Fruit fly (Drosophila melanogaster) whole organism, embryonic: Measurements from ENCODE around the gene Ets97D.

Experiments used
- ATbp ChIP-seq: fragments of 200-800 bp; sonication (Bioruptor generic); optimal IDR thresholded peaks from 2 replicates; lab custom pipeline; 2017; ENCODE audit warnings: missing biosample characterization, mild to moderate bottlenecking, missing genetic modification characterization, missing genetic modification reagents
- Asciz ChIP-seq: fragments of 200-800 bp; sonication (Bioruptor generic); optimal IDR thresholded peaks from 2 replicates; lab custom pipeline; 2017; ENCODE audit warnings: missing biosample characterization, mild to moderate bottlenecking, missing genetic modification characterization, missing genetic modification reagents
- CG10209 ChIP-seq: fragments of 200-800 bp; sonication (Bioruptor generic); optimal IDR thresholded peaks from 3 replicates; lab custom pipeline; 2017; ENCODE audit warnings: missing biosample characterization, mild to moderate bottlenecking, missing genetic modification characterization, missing genetic modification reagents
- CG10654 ChIP-seq: fragments of 200-800 bp; sonication (Bioruptor generic); optimal IDR thresholded peaks from 2 replicates; lab custom pipeline; 2016; ENCODE audit warnings: missing biosample characterization, missing genetic modification characterization
- CG11093 ChIP-seq: fragments of 200-800 bp; sonication (Bioruptor generic); IDR thresholded peaks from 3 replicates; pipeline ENCODE4 v1.3.6; 2022; ENCODE audit warnings: missing biosample characterization, missing genetic modification characterization
- CG11695 ChIP-seq: fragments of 200-800 bp; sonication (Bioruptor generic); IDR thresholded peaks from 3 replicates; pipeline ENCODE4 v1.3.6; 2022; ENCODE audit warnings: missing biosample characterization, missing genetic modification characterization
- CG12071 ChIP-seq: fragments of 200-800 bp; sonication (Bioruptor generic); optimal IDR thresholded peaks from 3 replicates; lab custom pipeline; 2018; ENCODE audit warnings: missing biosample characterization, mild to moderate bottlenecking, missing genetic modification characterization
- CG12769 ChIP-seq: fragments of 200-800 bp; sonication (Bioruptor generic); optimal IDR thresholded peaks from 2 replicates; lab custom pipeline; 2019; ENCODE audit warnings: missing biosample characterization, mild to moderate bottlenecking, missing genetic modification characterization, moderate library complexity
- CG12942 ChIP-seq: fragments of 200-800 bp; sonication (Bioruptor generic); optimal IDR thresholded peaks from 3 replicates; lab custom pipeline; 2016; ENCODE audit warnings: missing biosample characterization, missing genetic modification characterization
- CG1529 ChIP-seq: fragments of 200-800 bp; sonication (Bioruptor generic); optimal IDR thresholded peaks from 3 replicates; lab custom pipeline; 2018; ENCODE audit warnings: missing biosample characterization, missing genetic modification characterization
- CG17385 ChIP-seq: fragments of 200-800 bp; sonication (Bioruptor generic); optimal IDR thresholded peaks from 3 replicates; lab custom pipeline; 2018; ENCODE audit warnings: missing biosample characterization, mild to moderate bottlenecking, missing genetic modification characterization
- CG17612 ChIP-seq: fragments of 200-800 bp; sonication (Bioruptor generic); IDR thresholded peaks from 2 replicates; pipeline ENCODE4 v1.3.6; 2022; ENCODE audit warnings: missing biosample characterization, missing genetic modification characterization
- CG2120 ChIP-seq: fragments of 200-800 bp; sonication (Bioruptor generic); optimal IDR thresholded peaks from 3 replicates; lab custom pipeline; 2016; ENCODE audit warnings: missing biosample characterization, missing genetic modification characterization
- CG31388 ChIP-seq: fragments of 200-800 bp; sonication (Bioruptor generic); optimal IDR thresholded peaks from 2 replicates; lab custom pipeline; 2016; ENCODE audit warnings: missing biosample characterization, missing genetic modification characterization
- CG3407 ChIP-seq: fragments of 200-800 bp; sonication (Bioruptor generic); optimal IDR thresholded peaks from 2 replicates; lab custom pipeline; 2018; ENCODE audit warnings: missing biosample characterization, mild to moderate bottlenecking, missing genetic modification characterization
- CG43689 ChIP-seq: fragments of 200-800 bp; sonication (Bioruptor generic); IDR thresholded peaks from 2 replicates; pipeline ENCODE4 v1.3.6; 2022; ENCODE audit warnings: missing biosample characterization, missing genetic modification characterization
- CG8924 ChIP-seq: fragments of 200-800 bp; optimal IDR thresholded peaks from 3 replicates; lab custom pipeline; 2019; ENCODE audit warnings: missing biosample characterization, mild to moderate bottlenecking, missing genetic modification characterization, moderate library complexity
- CG9215 ChIP-seq: fragments of 200-800 bp; sonication (Bioruptor generic); IDR thresholded peaks from 2 replicates; pipeline ENCODE4 v1.3.6; 2022; ENCODE audit warnings: missing biosample characterization, missing genetic modification characterization
- CG9609 ChIP-seq: fragments of 200-800 bp; sonication (Bioruptor generic); optimal IDR thresholded peaks from 3 replicates; lab custom pipeline; 2016; ENCODE audit warnings: missing biosample characterization, missing genetic modification characterization
- CoRest ChIP-seq: fragments of 200-800 bp; sonication (Bioruptor generic); optimal IDR thresholded peaks from 3 replicates; lab custom pipeline; 2018; ENCODE audit warnings: missing biosample characterization, mild to moderate bottlenecking, missing genetic modification characterization, moderate library complexity
- D ChIP-seq, 2 experiments: fragments of 200-800 bp in 1 of 2; fragments of >200 bp in 1 of 2; sonication (Bioruptor generic) in 1 of 2; optimal IDR thresholded peaks; 2 replicates in 1 of 2; 3 replicates in 1 of 2; lab custom pipeline; 2017; ENCODE audit warnings: mild to moderate bottlenecking in 1 of 2, missing biosample characterization in 1 of 2, missing genetic modification characterization in 1 of 2, missing genetic modification reagents in 1 of 2
- Dbx ChIP-seq: fragments of 200-800 bp; sonication (Bioruptor generic); IDR thresholded peaks from 3 replicates; pipeline ENCODE4 v1.3.6; 2022; ENCODE audit warnings: missing biosample characterization, missing genetic modification characterization
- E2f1 ChIP-seq: fragments of 200-800 bp; sonication (Bioruptor generic); IDR thresholded peaks from 2 replicates; pipeline ENCODE4 v1.3.6; 2022; ENCODE audit warnings: missing biosample characterization, missing genetic modification characterization
- Max ChIP-seq: fragments of 200-800 bp; sonication (Bioruptor generic); optimal IDR thresholded peaks from 2 replicates; lab custom pipeline; 2016; ENCODE audit warnings: missing biosample characterization, mild to moderate bottlenecking, missing genetic modification characterization
- Meics ChIP-seq: fragments of 200-800 bp; sonication (Bioruptor generic); optimal IDR thresholded peaks from 2 replicates; lab custom pipeline; 2017; ENCODE audit warnings: missing biosample characterization, mild to moderate bottlenecking, missing genetic modification characterization
- Poxn ChIP-seq: fragments of 200-800 bp; sonication (Bioruptor generic); IDR thresholded peaks from 2 replicates; pipeline ENCODE4 v1.3.6; 2022; ENCODE audit warnings: missing biosample characterization, missing genetic modification characterization
- Sox100B ChIP-seq: fragments of 200-800 bp; sonication (Bioruptor generic); optimal IDR thresholded peaks from 3 replicates; lab custom pipeline; 2018; ENCODE audit warnings: missing biosample characterization, mild to moderate bottlenecking, missing genetic modification characterization
- Sry-δ ChIP-seq: fragments of 200-800 bp; sonication (Bioruptor generic); optimal IDR thresholded peaks from 2 replicates; lab custom pipeline; 2016; ENCODE audit warnings: missing biosample characterization, missing genetic modification characterization
- Vsx1 ChIP-seq: fragments of 200-800 bp; sonication (Bioruptor generic); optimal IDR thresholded peaks from 2 replicates; lab custom pipeline; 2017; ENCODE audit warnings: missing biosample characterization, mild to moderate bottlenecking, missing genetic modification characterization, missing genetic modification reagents
- abd-A ChIP-seq: fragments of 200-800 bp; sonication (Bioruptor generic); optimal IDR thresholded peaks from 3 replicates; lab custom pipeline; 2019; ENCODE audit warnings: missing biosample characterization, mild to moderate bottlenecking, missing genetic modification characterization, moderate library complexity
- az2 ChIP-seq: fragments of 200-800 bp; sonication (Bioruptor generic); optimal IDR thresholded peaks from 3 replicates; lab custom pipeline; 2016; ENCODE audit warnings: missing biosample characterization, missing genetic modification characterization
- ci ChIP-seq: fragments of 200-800 bp; sonication (Bioruptor generic); IDR thresholded peaks from 3 replicates; pipeline ENCODE4 v1.3.6; 2022; ENCODE audit warnings: missing biosample characterization, missing genetic modification characterization
- ems ChIP-seq: fragments of 200-800 bp; sonication (Bioruptor generic); optimal IDR thresholded peaks from 3 replicates; lab custom pipeline; 2016; ENCODE audit warnings: missing biosample characterization, missing genetic modification characterization
- exex ChIP-seq: fragments of 200-800 bp; sonication (Bioruptor generic); optimal IDR thresholded peaks from 4 replicates; lab custom pipeline; 2018; ENCODE audit warnings: missing biosample characterization, mild to moderate bottlenecking, missing genetic modification characterization, moderate library complexity
- fd3F ChIP-seq: fragments of 200-800 bp; sonication (Bioruptor generic); optimal IDR thresholded peaks from 2 replicates; lab custom pipeline; 2018; ENCODE audit warnings: missing biosample characterization, mild to moderate bottlenecking, missing genetic modification characterization, moderate library complexity
- hth ChIP-seq: fragments of >200 bp; optimal IDR thresholded peaks from 2 replicates; lab custom pipeline; 2017; ENCODE audit warnings: inconsistent platforms
- jing ChIP-seq: fragments of 200-800 bp; sonication (Bioruptor generic); optimal IDR thresholded peaks from 2 replicates; lab custom pipeline; 2018; ENCODE audit warnings: missing biosample characterization, mild to moderate bottlenecking, missing genetic modification characterization
- knrl ChIP-seq: fragments of 200-800 bp; sonication (Bioruptor generic); IDR thresholded peaks from 3 replicates; pipeline ENCODE4 v1.3.6; 2022; ENCODE audit warnings: missing biosample characterization, missing genetic modification characterization; ENCODE audit not compliant: partially characterized antibody
- lilli ChIP-seq: fragments of 200-800 bp; sonication (Bioruptor generic); optimal IDR thresholded peaks from 3 replicates; lab custom pipeline; 2016; ENCODE audit warnings: missing biosample characterization, missing genetic modification characterization
- mld ChIP-seq: fragments of 200-800 bp; sonication (Bioruptor generic); IDR thresholded peaks from 3 replicates; pipeline ENCODE4 v1.3.6; 2022; ENCODE audit warnings: missing biosample characterization, missing genetic modification characterization; ENCODE audit not compliant: partially characterized antibody
- nmo ChIP-seq: fragments of 200-800 bp; sonication (Bioruptor generic); optimal IDR thresholded peaks from 2 replicates; lab custom pipeline; 2018; ENCODE audit warnings: missing biosample characterization, mild to moderate bottlenecking, missing genetic modification characterization, moderate library complexity
- odd ChIP-seq: fragments of 200-800 bp; sonication (Bioruptor generic); optimal IDR thresholded peaks from 2 replicates; lab custom pipeline; 2017; ENCODE audit warnings: missing biosample characterization, mild to moderate bottlenecking, missing genetic modification characterization
- pho ChIP-seq: fragments of 200-800 bp; sonication (Bioruptor generic); optimal IDR thresholded peaks from 2 replicates; lab custom pipeline; 2016; ENCODE audit warnings: missing biosample characterization, missing genetic modification characterization
- phol ChIP-seq: fragments of 200-800 bp; sonication (Bioruptor generic); optimal IDR thresholded peaks from 3 replicates; lab custom pipeline; 2018; ENCODE audit warnings: missing biosample characterization, mild to moderate bottlenecking, missing genetic modification characterization, moderate library complexity
- ranshi ChIP-seq: fragments of 200-800 bp; sonication (Bioruptor generic); IDR thresholded peaks from 2 replicates; pipeline ENCODE4 v1.3.6; 2022; ENCODE audit warnings: missing biosample characterization, missing genetic modification characterization
- row ChIP-seq: fragments of 200-800 bp; sonication (Bioruptor generic); IDR thresholded peaks from 3 replicates; pipeline ENCODE4 v1.3.6; 2022; ENCODE audit warnings: missing biosample characterization, missing genetic modification characterization
- sc ChIP-seq, 3 experiments: fragments of >200 bp in 2 of 3; fragments of 200-800 bp in 1 of 3; sonication (Bioruptor generic) in 1 of 3; optimal IDR thresholded peaks; 2 replicates in 2 of 3; 3 replicates in 1 of 3; lab custom pipeline; 2017; ENCODE audit warnings: mild to moderate bottlenecking in 1 of 3, missing biosample characterization in 1 of 3, missing genetic modification characterization in 1 of 3, missing genetic modification reagents in 1 of 3
- sens ChIP-seq: fragments of 200-800 bp; sonication (Bioruptor generic); peaks from one replicate; lab custom pipeline; 2016; ENCODE audit warnings: missing biosample characterization, missing genetic modification characterization
- unc-4 ChIP-seq: fragments of 200-800 bp; sonication (Bioruptor generic); IDR thresholded peaks from 2 replicates; pipeline ENCODE4 v1.3.6; 2022; ENCODE audit warnings: missing biosample characterization, missing genetic modification characterization; ENCODE audit not compliant: partially characterized antibody
- wor ChIP-seq: fragments of 200-800 bp; sonication (Bioruptor generic); IDR thresholded peaks from 2 replicates; pipeline ENCODE4 v1.3.6; 2022; ENCODE audit warnings: missing biosample characterization, missing genetic modification characterization

Ets97D gene

dm6 chr3R:26928424-26928823 is 15.7 kb upstream of the Ets97D start (continued):
- TF ChIP-seq knrl (GFP tag; lab: Robert Waterston, UW): no peak
- no peak for TF ChIP-seq Poxn
- peak; percentile 21 for TF ChIP-seq CG12942 (GFP tag; lab: Kevin White, UChicago)
- TF ChIP-seq ATbp: peak; percentile 50
- peak; percentile 55 for TF ChIP-seq Asciz (GFP tag; lab: Kevin White, UChicago)
- TF ChIP-seq CG12071 (GFP tag; lab: Kevin White, UChicago): peak; percentile 19
- no peak for TF ChIP-seq sc (optimal IDR thresholded peaks at IDR 0.05; lab: Kevin White, UChicago)
- TF ChIP-seq sc (GFP tag; optimal IDR thresholded peaks at IDR 0.05; lab: Kevin White, UChicago): peak; percentile 27
- TF ChIP-seq jing (GFP tag; lab: Kevin White, UChicago): peak; percentile 57
- no peak for TF ChIP-seq CG9609 (GFP tag; lab: Kevin White, UChicago)
- peak; percentile 71 for TF ChIP-seq odd
- TF ChIP-seq hth (lab: Kevin White, UChicago): no peak
- no peak for TF ChIP-seq abd-A
- peak; percentile 74 for TF ChIP-seq CG12769
- peak; percentile 68 for TF ChIP-seq row (GFP tag; lab: Robert Waterston, UW)
- TF ChIP-seq az2: peak; percentile 59
- peak; percentile 18; the same call in 1 of the 2 replicates for TF ChIP-seq ranshi
- TF ChIP-seq CG17612 (GFP tag; lab: Robert Waterston, UW): no peak
- TF ChIP-seq CG17385 (GFP tag; lab: Kevin White, UChicago): peak; percentile 71
- TF ChIP-seq CG2120 (GFP tag; lab: Kevin White, UChicago): peak; percentile 13
- peak; percentile 72 for TF ChIP-seq CoRest (tag; lab: Kevin White, UChicago)
- TF ChIP-seq Sry-δ (GFP tag; lab: Kevin White, UChicago): no peak
- no peak for TF ChIP-seq D (optimal IDR thresholded peaks at IDR 0.05; lab: Kevin White, UChicago)
- no peak for TF ChIP-seq D (GFP tag; optimal IDR thresholded peaks at IDR 0.05; lab: Kevin White, UChicago)
- TF ChIP-seq Max (GFP tag; lab: Kevin White, UChicago): no peak
- TF ChIP-seq CG11093: peak; percentile 26; the same call in 1 of the 3 replicates
- TF ChIP-seq lilli (GFP tag; lab: Kevin White, UChicago): peak; percentile 33
- TF ChIP-seq CG9215 (GFP tag; lab: Robert Waterston, UW): no peak
- TF ChIP-seq wor (GFP tag; lab: Robert Waterston, UW): 0 out of 2 replicates have a peak, but pooled peaks have one; percentile 30
- TF ChIP-seq fd3F: peak; percentile 61
- peak; percentile 58 for TF ChIP-seq CG8924 (tag; lab: Kevin White, UChicago)
- peak; percentile 47 for TF ChIP-seq CG10209 (GFP tag; lab: Kevin White, UChicago)
- TF ChIP-seq sens: peak; percentile 74
- peak; percentile 29 for TF ChIP-seq CG10654
- TF ChIP-seq CG31388 (GFP tag; lab: Kevin White, UChicago): no peak
- TF ChIP-seq CG1529 (GFP tag; lab: Kevin White, UChicago): peak; percentile 32
- TF ChIP-seq unc-4 (GFP tag; lab: Robert Waterston, UW): no peak
- peak; percentile 34; the same call in 1 of the 3 replicates for TF ChIP-seq CG11695 (GFP tag; lab: Robert Waterston, UW)
- TF ChIP-seq Vsx1 (GFP tag; lab: Kevin White, UChicago): peak; percentile 26
- peak; percentile 32 for TF ChIP-seq Meics (GFP tag; lab: Kevin White, UChicago)
- no peak for TF ChIP-seq mld (GFP tag; lab: Robert Waterston, UW)
- TF ChIP-seq Dbx: no peak
- TF ChIP-seq Sox100B (GFP tag; lab: Kevin White, UChicago): peak; percentile 30
- TF ChIP-seq E2f1 (GFP tag; lab: Robert Waterston, UW): peak; percentile 48; the same call in 1 of the 2 replicates
- TF ChIP-seq phol: peak; percentile 55
- TF ChIP-seq CG3407 (GFP tag; lab: Kevin White, UChicago): peak; percentile 36
- TF ChIP-seq nmo: peak; percentile 53
- TF ChIP-seq exex (tag; lab: Kevin White, UChicago): no peak
- peak; percentile 39; the same call in 1 of the 2 replicates for TF ChIP-seq CG43689 (GFP tag; lab: Robert Waterston, UW)
- peak; percentile 90 for TF ChIP-seq ci (GFP tag; lab: Robert Waterston, UW)
- peak; percentile 33 for TF ChIP-seq ems (GFP tag; lab: Kevin White, UChicago)
- no peak for TF ChIP-seq pho (GFP tag; lab: Kevin White, UChicago)
